Worm (Caenorhabditis elegans): ENCODE measurements around the gene B0432.7.
"Not testable (repeated sequence)": the region's sequence is repeated elsewhere in the genome, so short reads cannot be mapped to it uniquely, and the experiment has no call there.

B0432.7 gene

DNA sequence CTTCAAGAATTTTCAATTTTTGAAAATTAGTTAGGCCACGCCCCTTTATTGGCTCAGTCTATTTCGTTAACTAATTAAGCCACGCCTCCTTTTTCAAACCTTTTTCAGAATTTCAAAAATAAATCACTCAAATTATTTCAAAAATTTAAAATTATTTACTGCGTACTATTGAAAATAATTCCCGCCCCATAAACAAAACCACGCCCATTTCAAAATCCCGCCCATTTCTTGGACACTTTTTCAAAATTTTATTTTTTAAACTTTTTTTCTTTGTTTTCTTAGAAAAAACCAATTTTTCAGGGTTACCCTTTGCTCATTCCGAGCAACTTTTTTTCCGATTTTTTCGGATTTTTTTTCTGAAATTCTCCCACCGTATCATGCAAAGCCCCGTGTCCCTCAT lies 9.7 kb downstream of the B0432.7 start, which contains the start of gene B0432.14 (continued):
- TF ChIP-seq Y53G8AR.9 (GFP tag; conservative IDR thresholded peaks at IDR 0.05) (no peak), athp-1 (tag; optimal IDR thresholded peaks at IDR 0.05) (no peak)

DNA sequence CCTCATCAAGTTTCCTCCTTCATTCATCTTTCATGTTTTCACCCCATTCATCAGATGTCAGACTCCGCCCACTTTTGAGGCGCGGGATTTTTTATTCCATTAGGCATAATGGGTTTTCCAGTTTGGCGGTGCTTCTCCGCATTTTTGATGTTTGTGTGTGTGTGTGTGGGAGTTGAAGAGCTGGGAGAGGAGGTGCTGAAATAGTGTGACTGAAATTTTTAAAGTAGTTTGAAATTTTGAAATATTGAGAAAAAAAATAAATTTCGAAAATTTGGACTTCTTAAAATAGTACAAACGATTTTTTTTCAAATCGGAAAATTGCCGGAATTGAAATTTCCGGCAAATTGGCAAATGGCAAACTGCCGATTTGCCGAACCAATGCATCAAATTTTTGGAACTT lies 10.2 kb downstream of the B0432.7 start, which contains the start of gene scc-2:
scc-2 (minus strand) TSS at position 101 of the 400 bp plus-strand sequence.
- TF ChIP-seq B0261.1 (tag; optimal IDR thresholded peaks at IDR 0.05) = no peak
- no peak for TF ChIP-seq ceh-100 (GFP tag; IDR thresholded peaks at IDR 0.05)
- no peak for TF ChIP-seq sptf-2 (GFP tag; optimal IDR thresholded peaks at IDR 0.05)
- TF ChIP-seq nhr-27 (tag; optimal IDR thresholded peaks at IDR 0.05) = no peak
- no peak for TF ChIP-seq die-1 (tag; optimal IDR thresholded peaks at IDR 0.05)
- TF ChIP-seq ceh-91 (GFP tag; IDR thresholded peaks at IDR 0.05) = no peak
- TF ChIP-seq mxl-1 (tag; optimal IDR thresholded peaks at IDR 0.05) = no peak
- TF ChIP-seq rpc-1 (optimal IDR thresholded peaks at IDR 0.05) = no peak
- no peak for TF ChIP-seq rpc-1 (tag; optimal IDR thresholded peaks at IDR 0.05)
- TF ChIP-seq akir-1 (GFP tag; optimal IDR thresholded peaks at IDR 0.05) = no peak
- TF ChIP-seq nhr-120 (GFP tag; IDR thresholded peaks at IDR 0.05) = no peak

DNA sequence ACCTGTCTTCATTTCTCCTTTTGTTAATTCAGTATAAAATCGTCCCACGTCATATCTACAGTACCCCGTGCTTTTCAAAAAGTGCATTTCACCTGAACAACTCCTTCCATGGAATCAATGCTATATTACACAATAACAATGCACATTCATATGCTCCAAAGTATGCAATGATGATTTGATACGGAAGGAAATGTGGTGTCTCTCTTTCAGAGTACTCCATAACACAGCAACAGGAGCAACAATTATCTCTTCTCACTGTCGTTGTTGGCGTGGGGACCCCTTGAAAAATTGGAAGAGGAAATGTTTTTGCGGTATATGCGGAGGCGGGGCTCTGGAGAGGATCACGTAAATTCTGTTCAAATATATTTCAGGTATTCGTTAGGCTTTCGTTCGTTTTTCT lies 16.3 kb downstream of the B0432.7 start, which contains the start of gene cat-2:
cat-2 (plus strand) TSS at position 301 of the 400 bp plus-strand sequence.
- TF ChIP-seq madf-8 (GFP tag; conservative IDR thresholded peaks at IDR 0.05) (no peak), dpff-1 (tag; optimal IDR thresholded peaks at IDR 0.05) (no peak), C17E4.6 (GFP tag; IDR thresholded peaks at IDR 0.05) (no peak), K11D2.4 (GFP tag; IDR thresholded peaks at IDR 0.05) (no peak), B0261.1 (tag; optimal IDR thresholded peaks at IDR 0.05) (no peak), egl-44 (GFP tag; IDR thresholded peaks at IDR 0.05) (no peak), somi-1 (GFP tag; optimal IDR thresholded peaks at IDR 0.05) (no peak), mes-4 (tag; optimal IDR thresholded peaks at IDR 0.05) (no peak), F33H1.4 (GFP tag; IDR thresholded peaks at IDR 0.05) (no peak), ama-1 (optimal IDR thresholded peaks at IDR 0.05) (no peak), ama-1 (GFP tag; optimal IDR thresholded peaks at IDR 0.05) (no peak), F22D6.2 (tag; optimal IDR thresholded peaks at IDR 0.05) (no peak), madf-10 (tag; optimal IDR thresholded peaks at IDR 0.05) (no peak), xnd-1 (tag; optimal IDR thresholded peaks at IDR 0.05) (no peak), F23B12.7 (tag; optimal IDR thresholded peaks at IDR 0.05; ENCODE audit: insufficient read depth) (no peak), rec-8 (tag; optimal IDR thresholded peaks at IDR 0.05) (no peak), akir-1 (GFP tag; optimal IDR thresholded peaks at IDR 0.05) (no peak), ztf-28 (GFP tag; IDR thresholded peaks at IDR 0.05) (no peak), snpc-4 (GFP tag; optimal IDR thresholded peaks at IDR 0.05) (no peak), snpc-4 (tag; optimal IDR thresholded peaks at IDR 0.05) (no peak), let-526 (GFP tag; IDR thresholded peaks at IDR 0.05) (no peak)

DNA sequence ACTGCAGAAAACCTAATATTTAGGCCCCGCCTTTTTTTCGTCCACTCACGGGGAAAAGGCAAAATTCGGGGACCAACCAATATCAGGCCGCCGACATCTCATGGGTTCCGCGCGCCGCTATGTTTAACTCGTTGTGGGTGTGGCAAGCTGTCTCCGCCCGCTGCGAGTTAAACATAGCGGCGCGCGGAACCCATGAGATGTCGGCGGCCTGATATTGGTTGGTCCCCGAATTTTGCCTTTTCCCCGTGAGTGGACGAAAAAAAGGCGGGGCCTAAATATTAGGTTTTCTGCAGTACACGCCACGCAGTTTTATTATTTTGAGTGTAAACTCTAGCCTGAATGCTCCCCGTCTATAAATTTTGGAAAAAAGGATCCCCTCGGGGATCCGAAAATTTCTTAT lies 18.0 kb downstream of the B0432.7 start:
- not testable (repeated sequence) for TF ChIP-seq snpc-4 (GFP tag; optimal IDR thresholded peaks at IDR 0.05)
- TF ChIP-seq snpc-4 (tag; optimal IDR thresholded peaks at IDR 0.05) = peak in 2 of 4 experiments; percentile 84 to 91

DNA sequence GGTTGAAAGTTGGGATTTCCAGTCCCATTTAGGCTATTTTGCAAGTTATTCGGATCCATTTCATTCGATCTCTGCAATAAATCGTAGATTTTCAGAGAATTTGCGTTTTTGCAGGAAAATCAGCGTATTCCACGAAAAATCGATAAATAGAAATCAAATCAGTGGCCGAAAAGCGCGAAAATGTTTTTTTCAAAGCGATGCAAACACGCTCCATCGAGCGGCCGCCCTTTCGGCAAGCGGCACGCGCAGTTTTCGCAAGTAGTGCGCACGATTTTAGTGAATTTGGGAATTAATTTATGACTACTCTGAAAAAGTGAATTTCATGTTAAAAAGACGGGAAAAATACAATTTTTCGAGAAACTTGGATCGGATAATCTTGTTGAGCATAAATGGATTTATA lies 18.6 kb downstream of the B0432.7 start:
- peak; percentile 51 for TF ChIP-seq rpc-1 (optimal IDR thresholded peaks at IDR 0.05)
- no peak for TF ChIP-seq rpc-1 (tag; optimal IDR thresholded peaks at IDR 0.05)
- peak; percentile 44 for TF ChIP-seq egrh-3 (GFP tag; IDR thresholded peaks at IDR 0.05)
- peak; percentile 66 for TF ChIP-seq lsy-27 (tag; optimal IDR thresholded peaks at IDR 0.05; ENCODE audit: borderline replicate concordance, insufficient read depth)
- TF ChIP-seq egl-44 (GFP tag; IDR thresholded peaks at IDR 0.05) = 0 out of 2 replicates have a peak, but pooled peaks have one; percentile 41
- TF ChIP-seq Y53F4B.3 (GFP tag; IDR thresholded peaks at IDR 0.05) = peak; percentile 63; the same call in 1 of the 2 replicates
- TF ChIP-seq ztf-3 (GFP tag; optimal IDR thresholded peaks at IDR 0.05) = no peak
- TF ChIP-seq him-1 (tag; optimal IDR thresholded peaks at IDR 0.05) = peak; percentile 41
- TF ChIP-seq dpl-1 (GFP tag; optimal IDR thresholded peaks at IDR 0.05) = peak; percentile 79
- peak; percentile 54 for TF ChIP-seq F52B5.7 (tag; optimal IDR thresholded peaks at IDR 0.05)
- TF ChIP-seq sdz-38 (tag; optimal IDR thresholded peaks at IDR 0.05) = no peak
- peak; percentile 95 for TF ChIP-seq B0336.3 (GFP tag; IDR thresholded peaks at IDR 0.05)
- TF ChIP-seq madf-6 (GFP tag; IDR thresholded peaks at IDR 0.05) = peak; percentile 80
- peak; percentile 95 for TF ChIP-seq ZK185.1 (tag; optimal IDR thresholded peaks at IDR 0.05; ENCODE audit: poor library complexity, severe bottlenecking)
- no peak for TF ChIP-seq nhr-27 (tag; optimal IDR thresholded peaks at IDR 0.05)
- peak; percentile 87 for TF ChIP-seq lir-1 (GFP tag; conservative IDR thresholded peaks at IDR 0.05)
